Fruit fly (Drosophila melanogaster): ENCODE results near the gene CG33688.

- no peak for TF ChIP-seq CTCF (optimal IDR thresholded peaks at IDR 0.05)
- TF ChIP-seq CG8478 (optimal IDR thresholded peaks at IDR 0.05): no peak
Measured at dm6 chr3L:16157251-16158190, 41.5 kb upstream of the CG33688 start.

Data from S2 (cell line).